Worm (Caenorhabditis elegans) whole organism, L4 larva: ENCODE data around the gene snf-11.
"Not testable (repeated sequence)": the region's sequence is repeated elsewhere in the genome, so short reads cannot be mapped to it uniquely, and the experiment has no call there.

Experiments
- egl-43 ChIP-seq: fragments of 200-800 bp; sonication (Bioruptor generic); IDR thresholded peaks from 2 replicates; pipeline ENCODE4 v1.3.6; 2022; ENCODE audit warnings: missing genetic modification reagents, missing genetic modification characterization, missing compliant biosample characterization
- pha-4 ChIP-seq, 2 experiments: fragments of 150-350 bp in 1 of 2; fragments of 200-800 bp in 1 of 2; sonication (Bioruptor generic) in 1 of 2; IDR thresholded peaks in 1 of 2; optimal IDR thresholded peaks in 1 of 2; 2 replicates each; pipeline versions ENCODE4 v1.3.6 to Lab custom; 2014 to 2022; ENCODE audit warnings: missing genetic modification characterization in 2 of 2, missing genetic modification reagents in 2 of 2, missing biosample characterization in 1 of 2, missing compliant biosample characterization in 1 of 2
- unc-130 ChIP-seq: sonication (generic microtip); optimal IDR thresholded peaks from 2 replicates; lab custom pipeline; 2016; ENCODE audit warnings: missing genetic modification reagents, missing genetic modification characterization, missing compliant biosample characterization

DNA sequence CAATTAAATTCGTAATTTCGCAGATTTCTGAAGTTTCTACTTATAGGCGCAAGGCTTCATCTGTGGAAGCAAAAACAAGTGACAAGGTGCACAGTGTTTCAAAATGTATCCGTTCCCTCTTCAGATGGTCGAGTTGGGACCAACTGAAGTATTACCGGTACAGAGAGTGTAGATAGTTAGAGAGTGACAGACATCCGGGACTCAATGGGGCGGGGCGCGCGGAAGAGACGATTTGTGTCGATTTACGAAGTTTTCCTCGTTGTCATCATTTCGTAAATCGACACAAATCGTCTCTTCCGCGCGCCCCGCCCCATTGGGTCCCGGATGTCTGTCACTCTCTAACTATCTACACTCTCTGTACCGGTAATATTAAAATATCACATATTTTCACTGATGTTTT is 22.1 kb downstream of the snf-11 start, which contains the start of gene C03E10.3:
- TF ChIP-seq pha-4 (GFP tag; IDR thresholded peaks at IDR 0.05; lab: Robert Waterston, UW); pha-4 (tag; optimal IDR thresholded peaks at IDR 0.05; lab: Kevin White, UChicago); egl-43 (GFP tag; lab: Robert Waterston, UW); unc-130 (GFP tag; lab: Kevin White, UChicago): not testable (repeated sequence)
